Worm (Caenorhabditis elegans) whole organism, early embryonic: ENCODE results near the gene tmem-184.

Experiments used
- B0310.2 ChIP-seq: sonication (generic microtip); optimal IDR thresholded peaks from 2 replicates; lab custom pipeline; 2016; ENCODE audit warnings: mild to moderate bottlenecking, missing genetic modification characterization, missing compliant biosample characterization
- F13C5.2 ChIP-seq: sonication (generic microtip); optimal IDR thresholded peaks from 2 replicates; lab custom pipeline; 2017; ENCODE audit warnings: mild to moderate bottlenecking, missing genetic modification characterization, inconsistent platforms, missing compliant biosample characterization
- ets-7 ChIP-seq: sonication (generic microtip); optimal IDR thresholded peaks from 2 replicates; lab custom pipeline; 2016; ENCODE audit warnings: missing genotype, missing genetic modification characterization, missing compliant biosample characterization
- pes-1 ChIP-seq: fragments of 200-800 bp; sonication (Bioruptor generic); IDR thresholded peaks from 2 replicates; pipeline ENCODE4 v1.3.6; 2022; ENCODE audit warnings: missing genetic modification reagents, missing genetic modification characterization, missing compliant biosample characterization
- sea-1 ChIP-seq: fragments of 200-800 bp; sonication (Bioruptor generic); conservative IDR thresholded peaks from 2 replicates; pipeline ENCODE4 v1.3.6; 2022; ENCODE audit warnings: missing genetic modification characterization, missing compliant biosample characterization
- tbx-11 ChIP-seq: fragments of 200-800 bp; sonication (Bioruptor generic); IDR thresholded peaks from 2 replicates; pipeline ENCODE4 v1.3.6; 2022; ENCODE audit warnings: missing genetic modification characterization, missing compliant biosample characterization
- tra-4 ChIP-seq: sonication (generic microtip); optimal IDR thresholded peaks from 2 replicates; lab custom pipeline; 2017; ENCODE audit warnings: missing genetic modification characterization, missing compliant biosample characterization

ce11 chrX:14751911-14752310 lies 45.2 kb upstream of the tmem-184 start, which contains the start of gene C05G5.3:
- no peak for TF ChIP-seq tra-4 (tag; lab: Kevin White, UChicago)
- TF ChIP-seq sea-1 (GFP tag; lab: Robert Waterston, UW) = no peak
- no peak for TF ChIP-seq tbx-11 (GFP tag; lab: Robert Waterston, UW)
- TF ChIP-seq ets-7 (tag; lab: Kevin White, UChicago) = no peak
- no peak for TF ChIP-seq F13C5.2 (tag; lab: Kevin White, UChicago)
- no peak for TF ChIP-seq B0310.2
- TF ChIP-seq pes-1 (GFP tag; lab: Robert Waterston, UW) = no peak
